Worm (Caenorhabditis elegans) whole organism, L2 larva: ENCODE results near the gene B0554.5.

Experiments used
- egl-27 ChIP-seq: sonication (generic microtip); optimal IDR thresholded peaks from 3 replicates; lab custom pipeline; 2017; ENCODE audit warnings: missing biosample characterization, missing genetic modification reagents, missing genetic modification characterization
- elt-3 ChIP-seq: sonication (generic microtip); optimal IDR thresholded peaks from 2 replicates; lab custom pipeline; 2017; ENCODE audit warnings: missing biosample characterization, missing genetic modification characterization
- nhr-129 ChIP-seq: fragments of 150-350 bp; optimal IDR thresholded peaks from 2 replicates; lab custom pipeline; 2014; ENCODE audit warnings: missing biosample characterization, missing genetic modification characterization
- nhr-237 ChIP-seq: fragments of 150-350 bp; optimal IDR thresholded peaks from 2 replicates; lab custom pipeline; 2014; ENCODE audit warnings: missing biosample characterization, missing genetic modification characterization
- unc-39 ChIP-seq: fragments of 150-350 bp; optimal IDR thresholded peaks from 2 replicates; lab custom pipeline; 2014; ENCODE audit warnings: missing biosample characterization, missing genetic modification characterization
- ztf-11 ChIP-seq: sonication (generic microtip); optimal IDR thresholded peaks from 2 replicates; lab custom pipeline; 2017; ENCODE audit warnings: missing biosample characterization, missing genetic modification characterization
- ztf-4 ChIP-seq: fragments of 150-350 bp; optimal IDR thresholded peaks from 2 replicates; lab custom pipeline; 2014; ENCODE audit warnings: missing biosample characterization, missing genetic modification characterization

DNA sequence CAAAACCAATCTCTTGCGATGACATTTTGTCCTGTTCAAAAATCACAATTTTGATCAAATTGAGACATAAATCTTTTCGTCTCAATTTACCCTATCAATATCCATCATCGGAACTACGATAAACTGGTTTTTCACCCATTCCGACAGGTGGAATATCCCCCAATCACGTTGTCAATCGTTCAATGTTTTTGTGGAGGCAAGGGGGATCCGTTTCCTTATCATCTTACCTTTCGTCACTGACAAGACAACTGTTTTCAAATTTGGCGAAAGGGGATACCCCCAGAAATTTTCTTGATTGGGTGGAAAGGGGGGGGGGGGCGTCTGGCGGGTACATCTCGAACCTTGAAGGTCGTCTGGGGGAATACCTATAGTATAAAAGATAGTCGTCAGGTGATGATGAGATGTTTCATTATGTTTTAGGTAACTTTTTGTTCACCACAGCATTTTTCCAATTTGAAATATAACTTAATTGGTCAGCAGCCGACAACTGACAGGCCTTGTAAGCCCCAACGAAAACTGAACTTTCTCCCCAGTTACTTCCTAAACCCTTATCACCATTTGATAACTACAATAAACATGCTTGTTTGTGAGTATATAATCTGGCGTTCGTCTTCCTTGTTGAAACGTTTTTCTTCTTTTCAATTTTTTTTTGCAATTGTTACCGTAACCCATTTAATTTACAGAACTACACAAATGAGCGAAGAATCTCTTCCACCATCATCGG is 42.9 kb upstream of the B0554.5 start, which contains the start of gene ZK6.8:
- TF ChIP-seq egl-27 (tag; lab: Kevin White, UChicago) (peak; percentile 77), unc-39 (tag; lab: Kevin White, UChicago) (no peak), ztf-4 (tag; lab: Kevin White, UChicago) (no peak), nhr-129 (tag; lab: Kevin White, UChicago) (peak; percentile 22), ztf-11 (tag; lab: Kevin White, UChicago) (no peak), elt-3 (tag; lab: Kevin White, UChicago) (no peak), nhr-237 (tag; lab: Kevin White, UChicago) (no peak)
